Worm (Caenorhabditis elegans) whole organism, young adult: ENCODE data around the gene C43G2.3.

Source experiments
- B0261.1 ChIP-seq: sonication (generic microtip); optimal IDR thresholded peaks from 2 replicates; lab custom pipeline; 2016; ENCODE audit warnings: mild to moderate bottlenecking, missing genetic modification characterization, moderate library complexity, missing compliant biosample characterization
- F33H1.4 ChIP-seq: fragments of 200-800 bp; sonication (Bioruptor generic); IDR thresholded peaks from 2 replicates; pipeline ENCODE4 v1.3.6; 2022; ENCODE audit warnings: missing genetic modification reagents, missing genetic modification characterization, missing compliant biosample characterization
- F37B4.10 ChIP-seq: fragments of 200-800 bp; sonication (Bioruptor generic); IDR thresholded peaks from 2 replicates; pipeline ENCODE4 v1.3.6; 2022; ENCODE audit warnings: missing genetic modification characterization, missing compliant biosample characterization
- F39B2.1 ChIP-seq: fragments of 200-800 bp; sonication (Bioruptor generic); IDR thresholded peaks from 2 replicates; pipeline ENCODE4 v1.3.6; 2022; ENCODE audit warnings: missing genetic modification reagents, missing genetic modification characterization, missing compliant biosample characterization
- F52B5.7 ChIP-seq: sonication (generic microtip); optimal IDR thresholded peaks from 2 replicates; lab custom pipeline; 2016; ENCODE audit warnings: mild to moderate bottlenecking, missing genetic modification characterization, missing compliant biosample characterization
- F57C9.4 ChIP-seq: sonication (generic microtip); optimal IDR thresholded peaks from 2 replicates; lab custom pipeline; 2017; ENCODE audit warnings: mild to moderate bottlenecking, missing genetic modification characterization, missing compliant biosample characterization
- Y56A3A.18 ChIP-seq: fragments of 200-800 bp; sonication (Bioruptor generic); IDR thresholded peaks from 2 replicates; pipeline ENCODE4 v1.3.6; 2022; ENCODE audit warnings: missing genetic modification reagents, missing genetic modification characterization, missing compliant biosample characterization
- Y67H2A.10 ChIP-seq: fragments of 200-800 bp; sonication (Bioruptor generic); conservative IDR thresholded peaks from 2 replicates; pipeline ENCODE4 v1.3.6; 2022; ENCODE audit warnings: missing genetic modification reagents, missing genetic modification characterization, missing compliant biosample characterization
- attf-3 ChIP-seq: fragments of 200-800 bp; sonication (Bioruptor generic); conservative IDR thresholded peaks from 2 replicates; pipeline ENCODE4 v1.3.6; 2022; ENCODE audit warnings: missing genetic modification reagents, missing genetic modification characterization, missing compliant biosample characterization
- ccch-3 ChIP-seq: fragments of 200-800 bp; sonication (Bioruptor generic); optimal IDR thresholded peaks from 2 replicates; lab custom pipeline; 2018; ENCODE audit warnings: mild to moderate bottlenecking, missing genetic modification characterization, missing compliant biosample characterization
- cebp-1 ChIP-seq, 2 experiments: fragments of 200-800 bp in 1 of 2; sonication (Bioruptor generic) in 1 of 2; sonication (generic microtip) in 1 of 2; IDR thresholded peaks in 1 of 2; optimal IDR thresholded peaks in 1 of 2; 2 replicates each; pipeline versions ENCODE4 v1.3.6 to Lab custom; 2017 to 2022; ENCODE audit warnings: missing compliant biosample characterization in 2 of 2, missing genetic modification characterization in 2 of 2, mild to moderate bottlenecking in 1 of 2, missing genetic modification reagents in 1 of 2, moderate library complexity in 1 of 2
- ceh-58 ChIP-seq: fragments of 200-800 bp; sonication (Bioruptor generic); IDR thresholded peaks from 2 replicates; pipeline ENCODE4 v1.3.6; 2022; ENCODE audit warnings: missing genetic modification characterization, missing compliant biosample characterization
- ceh-91 ChIP-seq: fragments of 200-800 bp; sonication (Bioruptor generic); IDR thresholded peaks from 2 replicates; pipeline ENCODE4 v1.3.6; 2022; ENCODE audit warnings: missing genetic modification reagents, missing genetic modification characterization, missing compliant biosample characterization
- dpl-1 ChIP-seq: fragments of 150-350 bp; optimal IDR thresholded peaks from 2 replicates; lab custom pipeline; 2014; ENCODE audit warnings: missing biosample characterization, missing genetic modification reagents, missing genetic modification characterization
- efl-1 ChIP-seq: fragments of 150-350 bp; optimal IDR thresholded peaks from 2 replicates; lab custom pipeline; 2014; ENCODE audit warnings: missing biosample characterization, missing genetic modification reagents, missing genetic modification characterization
- egrh-3 ChIP-seq: fragments of 200-800 bp; sonication (Bioruptor generic); IDR thresholded peaks from 2 replicates; pipeline ENCODE4 v1.3.6; 2022; ENCODE audit warnings: missing genetic modification reagents, missing genetic modification characterization, missing compliant biosample characterization
- him-1 ChIP-seq: sonication (generic microtip); optimal IDR thresholded peaks from 2 replicates; lab custom pipeline; 2016; ENCODE audit warnings: missing genotype, missing genetic modification reagents, missing genetic modification characterization, missing compliant biosample characterization
- hmg-1.2 ChIP-seq: fragments of 200-800 bp; sonication (Bioruptor generic); IDR thresholded peaks from 2 replicates; pipeline ENCODE4 v1.3.6; 2022; ENCODE audit warnings: missing genetic modification reagents, missing genetic modification characterization, missing compliant biosample characterization
- hmg-20 ChIP-seq: fragments of 200-800 bp; sonication (Bioruptor generic); IDR thresholded peaks from 2 replicates; pipeline ENCODE4 v1.3.6; 2022; ENCODE audit warnings: missing genetic modification reagents, missing genetic modification characterization, missing compliant biosample characterization
- lin-35 ChIP-seq, 3 experiments: fragments of 150-350 bp in 2 of 3; sonication (generic microtip) in 1 of 3; optimal IDR thresholded peaks; 2 replicates each; lab custom pipeline; 2014 to 2018; ENCODE audit warnings: missing biosample characterization in 3 of 3, missing genetic modification characterization in 3 of 3, missing genetic modification reagents in 3 of 3
- lin-54 ChIP-seq: fragments of 200-800 bp; sonication (Bioruptor generic); optimal IDR thresholded peaks from 2 replicates; lab custom pipeline; 2018; ENCODE audit warnings: mild to moderate bottlenecking, missing genetic modification characterization, missing compliant biosample characterization
- madf-10 ChIP-seq: sonication (generic microtip); optimal IDR thresholded peaks from 2 replicates; lab custom pipeline; 2016; ENCODE audit warnings: mild to moderate bottlenecking, missing genetic modification characterization, missing compliant biosample characterization
- mcd-1 ChIP-seq: fragments of 200-800 bp; sonication (Bioruptor generic); IDR thresholded peaks from 2 replicates; pipeline ENCODE4 v1.3.6; 2022; ENCODE audit warnings: missing genetic modification reagents, missing genetic modification characterization, missing compliant biosample characterization
- mxl-1 ChIP-seq: sonication (generic microtip); optimal IDR thresholded peaks from 2 replicates; lab custom pipeline; 2016; ENCODE audit warnings: missing genetic modification characterization, missing compliant biosample characterization
- nhr-120 ChIP-seq: fragments of 200-800 bp; sonication (Bioruptor generic); IDR thresholded peaks from 2 replicates; pipeline ENCODE4 v1.3.6; 2022; ENCODE audit warnings: missing genetic modification characterization, missing compliant biosample characterization
- nhr-90 ChIP-seq: sonication (generic microtip); optimal IDR thresholded peaks from 2 replicates; lab custom pipeline; 2016; ENCODE audit warnings: missing genotype, mild to moderate bottlenecking, missing genetic modification characterization, missing compliant biosample characterization
- repo-1 ChIP-seq: sonication (generic microtip); optimal IDR thresholded peaks from 2 replicates; lab custom pipeline; 2017; ENCODE audit warnings: mild to moderate bottlenecking, missing genetic modification characterization, missing compliant biosample characterization
- rpc-1 ChIP-seq, 2 experiments: fragments of 150-350 bp in 1 of 2; sonication (generic microtip) in 1 of 2; optimal IDR thresholded peaks; 2 replicates each; lab custom pipeline; 2014 to 2018; ENCODE audit warnings: missing biosample characterization in 1 of 2, missing genetic modification characterization in 1 of 2, missing genetic modification reagents in 1 of 2, missing genotype in 1 of 2
- snpc-1.3 ChIP-seq: sonication (generic microtip); optimal IDR thresholded peaks from 2 replicates; lab custom pipeline; 2017; ENCODE audit warnings: missing genetic modification characterization, mild to moderate bottlenecking, missing compliant biosample characterization, antibody characterized with exemption, moderate library complexity, missing genotype, missing genetic modification reagents; ENCODE audit not compliant: insufficient read depth
- snpc-3.4 ChIP-seq: sonication (generic microtip); optimal IDR thresholded peaks from 2 replicates; lab custom pipeline; 2017; ENCODE audit warnings: missing genetic modification characterization, mild to moderate bottlenecking, missing compliant biosample characterization, antibody characterized with exemption, moderate library complexity, missing genotype, missing genetic modification reagents
- snpc-4 ChIP-seq, 5 experiments: fragments of 150-350 bp in 1 of 5; sonication (generic microtip) in 4 of 5; optimal IDR thresholded peaks; 2 replicates each; lab custom pipeline; 2014 to 2018; ENCODE audit warnings: missing genetic modification characterization in 5 of 5, missing biosample characterization in 3 of 5, antibody characterized with exemption in 2 of 5, mild to moderate bottlenecking in 2 of 5, missing compliant biosample characterization in 2 of 5, missing genotype in 2 of 5, moderate library complexity in 2 of 5, missing genetic modification reagents in 1 of 5
- tbp1 ChIP-seq: fragments of 200-800 bp; sonication (Bioruptor generic); optimal IDR thresholded peaks from 2 replicates; lab custom pipeline; 2018; ENCODE audit warnings: mild to moderate bottlenecking, missing genetic modification characterization, missing compliant biosample characterization
- tbx-9 ChIP-seq: sonication (generic microtip); optimal IDR thresholded peaks from 2 replicates; lab custom pipeline; 2016; ENCODE audit warnings: borderline replicate concordance, missing genetic modification characterization, inconsistent platforms, missing compliant biosample characterization
- unc-130 ChIP-seq: sonication (generic microtip); optimal IDR thresholded peaks from 2 replicates; lab custom pipeline; 2016; ENCODE audit warnings: missing genetic modification reagents, missing genetic modification characterization, missing compliant biosample characterization
- zfh-2 ChIP-seq: fragments of 200-800 bp; sonication (Bioruptor generic); conservative IDR thresholded peaks from 2 replicates; pipeline ENCODE4 v1.3.6; 2022; ENCODE audit warnings: missing genetic modification reagents, missing genetic modification characterization, missing compliant biosample characterization
- ztf-18 ChIP-seq: sonication (generic microtip); optimal IDR thresholded peaks from 2 replicates; lab custom pipeline; 2016; ENCODE audit warnings: missing genotype, mild to moderate bottlenecking, missing genetic modification characterization, missing compliant biosample characterization
- ztf-28 ChIP-seq: fragments of 200-800 bp; sonication (Bioruptor generic); IDR thresholded peaks from 2 replicates; pipeline ENCODE4 v1.3.6; 2022; ENCODE audit warnings: missing genetic modification reagents, missing genetic modification characterization, missing compliant biosample characterization

C43G2.3 gene

DNA sequence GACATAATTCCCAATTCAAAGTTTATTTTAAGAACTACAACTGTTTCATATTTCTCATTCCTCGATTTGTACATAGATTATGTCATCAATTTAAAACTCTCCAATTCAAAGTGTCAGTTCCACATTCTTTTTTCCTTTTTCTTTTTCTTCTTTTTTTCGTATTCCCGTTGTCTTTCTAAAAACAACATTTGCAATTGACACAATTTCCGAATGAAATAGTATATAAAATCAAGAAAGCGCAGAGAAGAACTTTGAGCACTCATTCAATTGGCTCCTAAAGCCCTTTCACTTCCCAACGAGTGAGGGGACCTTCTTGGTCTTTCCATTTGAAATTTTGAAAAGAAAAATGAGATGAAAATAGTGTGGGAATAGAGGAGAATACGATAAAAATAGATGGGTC lies 30.6 kb upstream of the C43G2.3 start:
- TF ChIP-seq ztf-18 (tag; lab: Kevin White, UChicago) (no peak), nhr-90 (no peak), mxl-1 (tag; lab: Kevin White, UChicago) (no peak), F37B4.10 (GFP tag; lab: Robert Waterston, UW) (no peak), ztf-28 (GFP tag; lab: Robert Waterston, UW) (no peak)

- TF ChIP-seq tbp1 (GFP tag; lab: Kevin White, UChicago) (peak; percentile 26), F57C9.4 (tag; lab: Kevin White, UChicago) (no peak), nhr-120 (no peak), him-1 (tag; lab: Kevin White, UChicago) (no peak), dpl-1 (GFP tag; lab: Kevin White, UChicago) (peak; percentile 52), attf-3 (GFP tag; lab: Robert Waterston, UW) (no peak), lin-54 (peak; percentile 93), repo-1 (tag; lab: Kevin White, UChicago) (no peak), lin-35 (GFP tag; optimal IDR thresholded peaks at IDR 0.05; lab: Kevin White, UChicago) (peak in 1 of 3 experiments; percentile 90), egrh-3 (GFP tag; lab: Robert Waterston, UW) (no peak), Y67H2A.10 (GFP tag; lab: Robert Waterston, UW) (no peak), F33H1.4 (GFP tag; lab: Robert Waterston, UW) (peak; percentile 18; the same call in 1 of the 2 replicates), ceh-58 (GFP tag; lab: Robert Waterston, UW) (no peak), F39B2.1 (GFP tag; lab: Robert Waterston, UW) (no peak), zfh-2 (no peak), ceh-91 (GFP tag; lab: Robert Waterston, UW) (no peak), madf-10 (tag; lab: Kevin White, UChicago) (no peak), unc-130 (GFP tag; lab: Kevin White, UChicago) (no peak), tbx-9 (tag; lab: Kevin White, UChicago) (no peak), efl-1 (peak; percentile 72), F52B5.7 (tag; lab: Kevin White, UChicago) (no peak), cebp-1 (GFP tag; IDR thresholded peaks at IDR 0.05; lab: Robert Waterston, UW) (no peak), cebp-1 (tag; optimal IDR thresholded peaks at IDR 0.05; lab: Kevin White, UChicago) (peak; percentile 37), rpc-1 (optimal IDR thresholded peaks at IDR 0.05; lab: Kevin White, UChicago) (no peak), rpc-1 (tag; optimal IDR thresholded peaks at IDR 0.05; lab: Kevin White, UChicago) (no peak), mcd-1 (GFP tag; lab: Robert Waterston, UW) (peak; percentile 87), ccch-3 (no peak), snpc-1.3 (tag; lab: Kevin White, UChicago) (peak; percentile 27), hmg-1.2 (GFP tag; lab: Robert Waterston, UW) (peak; percentile 88), B0261.1 (no peak), snpc-3.4 (peak; percentile 37), snpc-4 (GFP tag; optimal IDR thresholded peaks at IDR 0.05; lab: Kevin White, UChicago) (no peak), snpc-4 (tag; optimal IDR thresholded peaks at IDR 0.05; lab: Kevin White, UChicago) (peak in 2 of 4 experiments; percentile 74 to 83), Y56A3A.18 (no peak), hmg-20 (GFP tag; lab: Robert Waterston, UW) (no peak)
Measured at ce11 chrIV:6548609-6549008, 29.4 kb upstream of the C43G2.3 start, which contains the start of gene fan-1. Gene fan-1 (plus strand): TSS chrIV:6548686.
